Worm (Caenorhabditis elegans) whole organism, young adult: Measurements from ENCODE around the gene ckb-1.

Experiments used
- B0261.1 ChIP-seq: sonication (generic microtip); optimal IDR thresholded peaks from 2 replicates; lab custom pipeline; 2016; ENCODE audit warnings: mild to moderate bottlenecking, missing genetic modification characterization, moderate library complexity, missing compliant biosample characterization
- F23B12.7 ChIP-seq: sonication (generic microtip); optimal IDR thresholded peaks from 2 replicates; lab custom pipeline; 2017; ENCODE audit warnings: missing genetic modification characterization, mild to moderate bottlenecking, missing compliant biosample characterization, antibody characterized with exemption, moderate library complexity; ENCODE audit not compliant: insufficient read depth
- F33H1.4 ChIP-seq: fragments of 200-800 bp; sonication (Bioruptor generic); IDR thresholded peaks from 2 replicates; pipeline ENCODE4 v1.3.6; 2022; ENCODE audit warnings: missing genetic modification reagents, missing genetic modification characterization, missing compliant biosample characterization
- F37B4.10 ChIP-seq: fragments of 200-800 bp; sonication (Bioruptor generic); IDR thresholded peaks from 2 replicates; pipeline ENCODE4 v1.3.6; 2022; ENCODE audit warnings: missing genetic modification characterization, missing compliant biosample characterization
- K12H6.12 ChIP-seq: fragments of 200-800 bp; sonication (Bioruptor generic); optimal IDR thresholded peaks from 2 replicates; lab custom pipeline; 2018; ENCODE audit warnings: mild to moderate bottlenecking, missing genetic modification characterization, missing compliant biosample characterization
- Y53G8AR.9 ChIP-seq: fragments of 200-800 bp; sonication (Bioruptor generic); conservative IDR thresholded peaks from 2 replicates; pipeline ENCODE4 v1.3.6; 2022; ENCODE audit warnings: missing genetic modification reagents, missing genetic modification characterization, missing compliant biosample characterization
- ama-1 ChIP-seq, 3 experiments: fragments of 150-350 bp in 1 of 3; sonication (generic microtip) in 2 of 3; optimal IDR thresholded peaks; 2 replicates each; lab custom pipeline; 2014 to 2018; ENCODE audit warnings: missing biosample characterization in 2 of 3, missing genetic modification characterization in 2 of 3, missing genetic modification reagents in 2 of 3
- aptf-3 ChIP-seq: fragments of 200-800 bp; sonication (Bioruptor generic); IDR thresholded peaks from 2 replicates; pipeline ENCODE4 v1.3.6; 2022; ENCODE audit warnings: missing genetic modification characterization, missing compliant biosample characterization
- athp-1 ChIP-seq: sonication (generic microtip); optimal IDR thresholded peaks from 2 replicates; lab custom pipeline; 2017; ENCODE audit warnings: mild to moderate bottlenecking, missing genetic modification characterization, missing compliant biosample characterization
- attf-3 ChIP-seq: fragments of 200-800 bp; sonication (Bioruptor generic); conservative IDR thresholded peaks from 2 replicates; pipeline ENCODE4 v1.3.6; 2022; ENCODE audit warnings: missing genetic modification reagents, missing genetic modification characterization, missing compliant biosample characterization
- attf-5 ChIP-seq: fragments of 200-800 bp; sonication (Bioruptor generic); optimal IDR thresholded peaks from 2 replicates; lab custom pipeline; 2018; ENCODE audit warnings: mild to moderate bottlenecking, missing genetic modification characterization, missing compliant biosample characterization
- bed-2 ChIP-seq: fragments of 200-800 bp; sonication (Bioruptor generic); IDR thresholded peaks from 2 replicates; pipeline ENCODE4 v1.3.6; 2022; ENCODE audit warnings: missing genetic modification reagents, missing genetic modification characterization, missing compliant biosample characterization
- ccch-3 ChIP-seq: fragments of 200-800 bp; sonication (Bioruptor generic); optimal IDR thresholded peaks from 2 replicates; lab custom pipeline; 2018; ENCODE audit warnings: mild to moderate bottlenecking, missing genetic modification characterization, missing compliant biosample characterization
- cebp-1 ChIP-seq, 2 experiments: fragments of 200-800 bp in 1 of 2; sonication (Bioruptor generic) in 1 of 2; sonication (generic microtip) in 1 of 2; IDR thresholded peaks in 1 of 2; optimal IDR thresholded peaks in 1 of 2; 2 replicates each; pipeline versions ENCODE4 v1.3.6 to Lab custom; 2017 to 2022; ENCODE audit warnings: missing compliant biosample characterization in 2 of 2, missing genetic modification characterization in 2 of 2, mild to moderate bottlenecking in 1 of 2, missing genetic modification reagents in 1 of 2, moderate library complexity in 1 of 2
- ceh-27 ChIP-seq: fragments of 200-800 bp; sonication (Bioruptor generic); optimal IDR thresholded peaks from 2 replicates; lab custom pipeline; 2018; ENCODE audit warnings: mild to moderate bottlenecking, missing genetic modification characterization, moderate library complexity, missing compliant biosample characterization
- ceh-79 ChIP-seq: sonication (generic microtip); optimal IDR thresholded peaks from 2 replicates; lab custom pipeline; 2017; ENCODE audit warnings: mild to moderate bottlenecking, missing genetic modification characterization, missing compliant biosample characterization
- dox-1 ChIP-seq: fragments of 200-800 bp; sonication (Bioruptor generic); IDR thresholded peaks from 2 replicates; pipeline ENCODE4 v1.3.6; 2022; ENCODE audit warnings: missing genetic modification reagents, missing genetic modification characterization, missing compliant biosample characterization
- efl-1 ChIP-seq: fragments of 150-350 bp; optimal IDR thresholded peaks from 2 replicates; lab custom pipeline; 2014; ENCODE audit warnings: missing biosample characterization, missing genetic modification reagents, missing genetic modification characterization
- gei-17 ChIP-seq: fragments of 200-800 bp; sonication (Bioruptor generic); optimal IDR thresholded peaks from 2 replicates; lab custom pipeline; 2018; ENCODE audit warnings: mild to moderate bottlenecking, missing genetic modification characterization, missing compliant biosample characterization
- hmg-1.2 ChIP-seq: fragments of 200-800 bp; sonication (Bioruptor generic); IDR thresholded peaks from 2 replicates; pipeline ENCODE4 v1.3.6; 2022; ENCODE audit warnings: missing genetic modification reagents, missing genetic modification characterization, missing compliant biosample characterization
- hsf-1 ChIP-seq: fragments of 200-800 bp; sonication (Bioruptor generic); IDR thresholded peaks from 2 replicates; pipeline ENCODE4 v1.3.6; 2022; ENCODE audit warnings: missing genetic modification reagents, missing genetic modification characterization, missing compliant biosample characterization
- let-526 ChIP-seq: fragments of 200-800 bp; sonication (Bioruptor generic); IDR thresholded peaks from 2 replicates; pipeline ENCODE4 v1.3.6; 2022; ENCODE audit warnings: missing genetic modification reagents, missing genetic modification characterization, missing compliant biosample characterization
- let-607 ChIP-seq, 2 experiments: fragments of 200-800 bp in 1 of 2; sonication (Bioruptor generic) in 1 of 2; sonication (generic microtip) in 1 of 2; optimal IDR thresholded peaks; 2 replicates each; lab custom pipeline; 2016 to 2018; ENCODE audit warnings: mild to moderate bottlenecking in 2 of 2, missing compliant biosample characterization in 2 of 2, missing genetic modification characterization in 2 of 2, moderate library complexity in 2 of 2, missing genotype in 1 of 2
- lin-26 ChIP-seq: fragments of 200-800 bp; sonication (Bioruptor generic); IDR thresholded peaks from 2 replicates; pipeline ENCODE4 v1.3.6; 2022; ENCODE audit warnings: missing genetic modification reagents, missing genetic modification characterization, missing compliant biosample characterization
- lin-35 ChIP-seq, 3 experiments: fragments of 150-350 bp in 2 of 3; sonication (generic microtip) in 1 of 3; optimal IDR thresholded peaks; 2 replicates each; lab custom pipeline; 2014 to 2018; ENCODE audit warnings: missing biosample characterization in 3 of 3, missing genetic modification characterization in 3 of 3, missing genetic modification reagents in 3 of 3
- lin-40 ChIP-seq: sonication (generic microtip); optimal IDR thresholded peaks from 2 replicates; lab custom pipeline; 2016; ENCODE audit warnings: missing genetic modification characterization, mild to moderate bottlenecking, missing compliant biosample characterization, missing genotype, missing genetic modification reagents
- madf-10 ChIP-seq: sonication (generic microtip); optimal IDR thresholded peaks from 2 replicates; lab custom pipeline; 2016; ENCODE audit warnings: mild to moderate bottlenecking, missing genetic modification characterization, missing compliant biosample characterization
- madf-3 ChIP-seq: fragments of 200-800 bp; sonication (Bioruptor generic); IDR thresholded peaks from 2 replicates; pipeline ENCODE4 v1.3.6; 2022; ENCODE audit warnings: missing genetic modification reagents, missing genetic modification characterization, missing compliant biosample characterization
- madf-6 ChIP-seq: fragments of 200-800 bp; sonication (Bioruptor generic); IDR thresholded peaks from 2 replicates; pipeline ENCODE4 v1.3.6; 2022; ENCODE audit warnings: missing genetic modification reagents, missing genetic modification characterization, missing compliant biosample characterization
- madf-8 ChIP-seq: fragments of 200-800 bp; sonication (Bioruptor generic); conservative IDR thresholded peaks from 2 replicates; pipeline ENCODE4 v1.3.6; 2022; ENCODE audit warnings: missing genetic modification reagents, missing genetic modification characterization, missing compliant biosample characterization
- mcd-1 ChIP-seq: fragments of 200-800 bp; sonication (Bioruptor generic); IDR thresholded peaks from 2 replicates; pipeline ENCODE4 v1.3.6; 2022; ENCODE audit warnings: missing genetic modification reagents, missing genetic modification characterization, missing compliant biosample characterization
- mes-4 ChIP-seq: sonication (generic microtip); optimal IDR thresholded peaks from 2 replicates; lab custom pipeline; 2016; ENCODE audit warnings: missing genotype, missing genetic modification characterization, missing compliant biosample characterization
- mxl-1 ChIP-seq: sonication (generic microtip); optimal IDR thresholded peaks from 2 replicates; lab custom pipeline; 2016; ENCODE audit warnings: missing genetic modification characterization, missing compliant biosample characterization
- nfya-2 ChIP-seq: fragments of 200-800 bp; sonication (Bioruptor generic); IDR thresholded peaks from 2 replicates; pipeline ENCODE4 v1.3.6; 2022; ENCODE audit warnings: missing genetic modification reagents, missing genetic modification characterization, missing compliant biosample characterization
- nfyb-1 ChIP-seq: fragments of 200-800 bp; sonication (Bioruptor generic); IDR thresholded peaks from 2 replicates; pipeline ENCODE4 v1.3.6; 2022; ENCODE audit warnings: missing genetic modification reagents, missing genetic modification characterization, missing compliant biosample characterization
- pha-4 ChIP-seq: fragments of 150-350 bp; sonication (generic microtip); optimal IDR thresholded peaks from 2 replicates; lab custom pipeline; 2014; ENCODE audit warnings: missing biosample characterization, missing genetic modification reagents, missing genetic modification characterization
- sdz-38 ChIP-seq: sonication (generic microtip); optimal IDR thresholded peaks from 2 replicates; lab custom pipeline; 2016; ENCODE audit warnings: missing genotype, missing genetic modification characterization, missing compliant biosample characterization
- somi-1 ChIP-seq: fragments of 200-800 bp; sonication (Bioruptor generic); optimal IDR thresholded peaks from 2 replicates; lab custom pipeline; 2018; ENCODE audit warnings: mild to moderate bottlenecking, missing genetic modification characterization, missing compliant biosample characterization
- tbp1 ChIP-seq: fragments of 200-800 bp; sonication (Bioruptor generic); optimal IDR thresholded peaks from 2 replicates; lab custom pipeline; 2018; ENCODE audit warnings: mild to moderate bottlenecking, missing genetic modification characterization, missing compliant biosample characterization
- tbx-9 ChIP-seq: sonication (generic microtip); optimal IDR thresholded peaks from 2 replicates; lab custom pipeline; 2016; ENCODE audit warnings: borderline replicate concordance, missing genetic modification characterization, inconsistent platforms, missing compliant biosample characterization
- unc-130 ChIP-seq: sonication (generic microtip); optimal IDR thresholded peaks from 2 replicates; lab custom pipeline; 2016; ENCODE audit warnings: missing genetic modification reagents, missing genetic modification characterization, missing compliant biosample characterization
- xnd-1 ChIP-seq: sonication (generic microtip); optimal IDR thresholded peaks from 2 replicates; lab custom pipeline; 2016; ENCODE audit warnings: missing genotype, missing genetic modification reagents, missing genetic modification characterization, missing compliant biosample characterization

The ckb-1 gene

ce11 chrIII:4401142-4401541 is 36.1 kb downstream of the ckb-1 start, which contains the start of gene R07E5.15 (continued):
- no peak for TF ChIP-seq tbp1
- no peak for TF ChIP-seq pha-4 (tag; lab: Kevin White, UChicago)
- TF ChIP-seq bed-2 (GFP tag; lab: Robert Waterston, UW): no peak
- no peak for TF ChIP-seq madf-3 (GFP tag; lab: Robert Waterston, UW)
- TF ChIP-seq, all 124 proteins: peak for 0

ce11 chrIII:4404339-4404836 is 39.3 kb downstream of the ckb-1 start, which contains the start of the genes R07E5.17 and snfc-5:
TSS of gene R07E5.17 (minus strand) at chrIII:4404436.
TSS of gene snfc-5 (plus strand) at chrIII:4404786.
- TF ChIP-seq dox-1 (GFP tag; lab: Robert Waterston, UW) (0 out of 2 replicates have a peak, but pooled peaks have one; percentile 28), F23B12.7 (tag; lab: Kevin White, UChicago) (peak; percentile 32), ama-1 (optimal IDR thresholded peaks at IDR 0.05; lab: Kevin White, UChicago) (no peak), ama-1 (GFP tag; optimal IDR thresholded peaks at IDR 0.05; lab: Kevin White, UChicago) (no peak), K12H6.12 (tag; lab: Kevin White, UChicago) (no peak), unc-130 (GFP tag; lab: Kevin White, UChicago) (no peak), madf-8 (GFP tag; lab: Robert Waterston, UW) (no peak), let-607 (tag; optimal IDR thresholded peaks at IDR 0.05; lab: Kevin White, UChicago) (no peak), sdz-38 (tag; lab: Kevin White, UChicago) (no peak), madf-10 (tag; lab: Kevin White, UChicago) (no peak), attf-5 (peak; percentile 68), mcd-1 (GFP tag; lab: Robert Waterston, UW) (0 out of 2 replicates have a peak, but pooled peaks have one; percentile 22), madf-3 (GFP tag; lab: Robert Waterston, UW) (peak; percentile 92), hmg-1.2 (GFP tag; lab: Robert Waterston, UW) (peak; percentile 15; the same call in 1 of the 2 replicates)

ce11 chrIII:4405986-4406385 is 40.9 kb downstream of the ckb-1 start, which contains the start of gene rnp-4:
TSS of gene rnp-4 (plus strand) at chrIII:4406286.
- TF ChIP-seq somi-1 (GFP tag; lab: Kevin White, UChicago) (no peak), lin-26 (GFP tag; lab: Robert Waterston, UW) (peak; percentile 39; the same call in 1 of the 2 replicates), xnd-1 (tag; lab: Kevin White, UChicago) (no peak), Y53G8AR.9 (GFP tag; lab: Robert Waterston, UW) (0 out of 2 replicates have a peak, but pooled peaks have one; percentile 17), hsf-1 (GFP tag; lab: Robert Waterston, UW) (0 out of 2 replicates have a peak, but pooled peaks have one; percentile 29), ceh-79 (no peak), nfyb-1 (GFP tag; lab: Robert Waterston, UW) (no peak), let-526 (no peak), lin-40 (tag; lab: Kevin White, UChicago) (no peak)

ce11 chrIII:4407144-4407543 is 42.1 kb downstream of the ckb-1 start, which contains the start of gene prdx-3:
TSS of gene prdx-3 (plus strand) at chrIII:4407444.
- no peak for TF ChIP-seq mes-4 (tag; lab: Kevin White, UChicago)
- TF ChIP-seq lin-35 (GFP tag; optimal IDR thresholded peaks at IDR 0.05; lab: Kevin White, UChicago): no peak
- no peak for TF ChIP-seq mxl-1 (tag; lab: Kevin White, UChicago)
- TF ChIP-seq F33H1.4 (GFP tag; lab: Robert Waterston, UW): no peak
- TF ChIP-seq nfya-2: no peak
- no peak for TF ChIP-seq aptf-3 (GFP tag; lab: Robert Waterston, UW)
- TF ChIP-seq sdz-38 (tag; lab: Kevin White, UChicago): no peak
- TF ChIP-seq ceh-79: no peak
- TF ChIP-seq B0261.1 (tag; lab: Kevin White, UChicago): no peak
- TF ChIP-seq cebp-1 (GFP tag; IDR thresholded peaks at IDR 0.05; lab: Robert Waterston, UW): no peak
- TF ChIP-seq cebp-1 (tag; optimal IDR thresholded peaks at IDR 0.05; lab: Kevin White, UChicago): no peak
- TF ChIP-seq F37B4.10 (GFP tag; lab: Robert Waterston, UW): no peak
- TF ChIP-seq gei-17 (GFP tag; lab: Kevin White, UChicago): no peak
- no peak for TF ChIP-seq ccch-3 (GFP tag; lab: Kevin White, UChicago)
- TF ChIP-seq athp-1 (tag; lab: Kevin White, UChicago): no peak
- no peak for TF ChIP-seq tbx-9 (tag; lab: Kevin White, UChicago)
- no peak for TF ChIP-seq madf-6 (GFP tag; lab: Robert Waterston, UW)
- TF ChIP-seq attf-3 (GFP tag; lab: Robert Waterston, UW): no peak
- TF ChIP-seq efl-1 (GFP tag; lab: Kevin White, UChicago): no peak
- no peak for TF ChIP-seq ceh-27 (GFP tag; lab: Kevin White, UChicago)
